Worm (Caenorhabditis elegans): ENCODE measurements around the gene Y57G11A.2.

- TF ChIP-seq tbx-11 (GFP tag; IDR thresholded peaks at IDR 0.05) (no peak), scrt-1 (GFP tag; IDR thresholded peaks at IDR 0.05) (no peak), pes-1 (GFP tag; IDR thresholded peaks at IDR 0.05) (no peak), F13C5.2 (tag; optimal IDR thresholded peaks at IDR 0.05) (no peak), tra-4 (tag; optimal IDR thresholded peaks at IDR 0.05) (no peak), ama-1 (optimal IDR thresholded peaks at IDR 0.05) (no peak), B0310.2 (tag; optimal IDR thresholded peaks at IDR 0.05) (no peak), hmbx-1 (tag; optimal IDR thresholded peaks at IDR 0.05) (no peak), ceh-13 (GFP tag; optimal IDR thresholded peaks at IDR 0.05) (no peak), flt-1 (GFP tag; IDR thresholded peaks at IDR 0.05) (no peak), hnd-1 (tag; optimal IDR thresholded peaks at IDR 0.05) (no peak), aly-1 (tag; optimal IDR thresholded peaks at IDR 0.05) (no peak), hmg-4 (GFP tag; optimal IDR thresholded peaks at IDR 0.05) (no peak)
Observed at ce11 chrIV:14565062-14565461, 45.7 kb upstream of the Y57G11A.2 start, which contains the start of gene Y57G11B.2.

Measured in whole organism, early embryonic.